Worm (Caenorhabditis elegans) whole organism, L1 larva: Measurements from ENCODE around the gene cox-16.

Experiments used
- C04F5.9 ChIP-seq: sonication (generic microtip); optimal IDR thresholded peaks from 2 replicates; lab custom pipeline; 2016; ENCODE audit warnings: missing genetic modification characterization, missing compliant biosample characterization
- ceh-8 ChIP-seq: fragments of 200-800 bp; sonication (Bioruptor generic); optimal IDR thresholded peaks from 2 replicates; lab custom pipeline; 2018; ENCODE audit warnings: mild to moderate bottlenecking, missing genetic modification characterization, moderate library complexity, missing compliant biosample characterization
- ceh-82 ChIP-seq, 3 experiments: fragments of 150-350 bp in 1 of 3; sonication (generic microtip) in 2 of 3; optimal IDR thresholded peaks; 2 replicates each; lab custom pipeline; 2014 to 2017; ENCODE audit warnings: missing biosample characterization in 3 of 3, missing genetic modification characterization in 3 of 3
- dpl-1 ChIP-seq, 3 experiments: fragments of 150-350 bp in 2 of 3; sonication (generic microtip) in 1 of 3; optimal IDR thresholded peaks; 2 replicates each; lab custom pipeline; 2014 to 2017; ENCODE audit warnings: missing biosample characterization in 3 of 3, missing genetic modification characterization in 3 of 3, missing genetic modification reagents in 3 of 3
- fkh-4 ChIP-seq: sonication (generic microtip); optimal IDR thresholded peaks from 2 replicates; lab custom pipeline; 2016; ENCODE audit warnings: missing compliant biosample characterization, missing genetic modification characterization, borderline replicate concordance
- fkh-8 ChIP-seq: sonication (generic microtip); optimal IDR thresholded peaks from 2 replicates; lab custom pipeline; 2016; ENCODE audit warnings: mild to moderate bottlenecking, missing genetic modification characterization, missing compliant biosample characterization
- lin-14 ChIP-seq: fragments of 200-800 bp; sonication (Bioruptor generic); optimal IDR thresholded peaks from 2 replicates; lab custom pipeline; 2018; ENCODE audit warnings: mild to moderate bottlenecking, missing genetic modification characterization, moderate library complexity, missing compliant biosample characterization
- mdl-1 ChIP-seq, 2 experiments: fragments of 150-350 bp; optimal IDR thresholded peaks; 2 replicates each; lab custom pipeline; 2014 to 2017; ENCODE audit warnings: missing biosample characterization in 2 of 2, missing genetic modification characterization in 2 of 2, inconsistent platforms in 1 of 2
- mep-1 ChIP-seq: fragments of 150-350 bp; optimal IDR thresholded peaks from 2 replicates; lab custom pipeline; 2014; ENCODE audit warnings: missing biosample characterization, missing genetic modification characterization
- nhr-77 ChIP-seq: fragments of 150-350 bp; optimal IDR thresholded peaks from 2 replicates; lab custom pipeline; 2014; ENCODE audit warnings: missing biosample characterization, missing genetic modification characterization
- skn-1 ChIP-seq: fragments of 150-350 bp; optimal IDR thresholded peaks from 2 replicates; lab custom pipeline; 2014; ENCODE audit warnings: missing biosample characterization, missing genetic modification characterization
- sox-4 ChIP-seq: sonication (generic microtip); optimal IDR thresholded peaks from 2 replicates; lab custom pipeline; 2016; ENCODE audit warnings: missing genetic modification characterization, missing compliant biosample characterization
- sptf-1 ChIP-seq: fragments of 150-350 bp; optimal IDR thresholded peaks from 2 replicates; lab custom pipeline; 2014; ENCODE audit warnings: missing biosample characterization, missing genetic modification characterization

The cox-16 gene

ce11 chrV:5487180-5487579, 48.9 kb downstream of the cox-16 start:
- TF ChIP-seq skn-1 (tag; lab: Kevin White, UChicago) (no peak), mep-1 (tag; lab: Kevin White, UChicago) (no peak), lin-14 (GFP tag; lab: Kevin White, UChicago) (no peak), C04F5.9 (no peak), sptf-1 (tag; lab: Kevin White, UChicago) (no peak), sox-4 (tag; lab: Kevin White, UChicago) (no peak), fkh-4 (tag; lab: Kevin White, UChicago) (no peak), ceh-82 (tag; optimal IDR thresholded peaks at IDR 0.05; lab: Kevin White, UChicago) (no peak), nhr-77 (tag; lab: Kevin White, UChicago) (no peak), ceh-8 (no peak), mdl-1 (tag; optimal IDR thresholded peaks at IDR 0.05; lab: Kevin White, UChicago) (no peak), dpl-1 (GFP tag; optimal IDR thresholded peaks at IDR 0.05; lab: Kevin White, UChicago) (no peak), fkh-8 (tag; lab: Kevin White, UChicago) (no peak)
